Fruit fly (Drosophila melanogaster): ENCODE measurements around the gene CG13698.

Gene CG13698

dm6 chr3L:18139184-18139629 is 33.3 kb upstream of the CG13698 start, which contains the start of gene geko (continued):
- TF ChIP-seq trem (tag; optimal IDR thresholded peaks at IDR 0.05) (no peak), fd3F (GFP tag; optimal IDR thresholded peaks at IDR 0.05) (no peak), Drgx (GFP tag; IDR thresholded peaks at IDR 0.05) (peak; percentile 17; the same call in 1 of the 2 replicates), CG4424 (GFP tag; optimal IDR thresholded peaks at IDR 0.05) (no peak), CG9876 (GFP tag; optimal IDR thresholded peaks at IDR 0.05) (no peak), CG42726 (GFP tag; IDR thresholded peaks at IDR 0.05; ENCODE audit: partially characterized antibody) (peak; percentile 52; the same call in 1 of the 2 replicates), chinmo (GFP tag; IDR thresholded peaks at IDR 0.05; ENCODE audit: partially characterized antibody) (peak; percentile 78; the same call in 3 of the 4 replicates), D19A (tag; optimal IDR thresholded peaks at IDR 0.05) (no peak), CG5245 (GFP tag; optimal IDR thresholded peaks at IDR 0.05) (no peak), CG6683 (GFP tag; optimal IDR thresholded peaks at IDR 0.05) (no peak), gce (GFP tag; IDR thresholded peaks at IDR 0.05) (peak; percentile 20; the same call in 1 of the 3 replicates), CG34224 (GFP tag; IDR thresholded peaks at IDR 0.05; ENCODE audit: partially characterized antibody) (peak; percentile 53; the same call in 2 of the 3 replicates), hkb (optimal IDR thresholded peaks at IDR 0.05) (no peak), hkb (GFP tag; IDR thresholded peaks at IDR 0.05) (peak; percentile 39; the same call in 1 of the 2 replicates), Med (GFP tag) (peak; percentile 38), crp (GFP tag; optimal IDR thresholded peaks at IDR 0.05) (peak in 1 of 2 experiments; percentile 62), sisA (GFP tag; IDR thresholded peaks at IDR 0.05) (no peak), unc-4 (GFP tag; IDR thresholded peaks at IDR 0.05; ENCODE audit: partially characterized antibody) (no peak), CG6254 (GFP tag; optimal IDR thresholded peaks at IDR 0.05) (no peak), onecut (GFP tag; IDR thresholded peaks at IDR 0.05) (no peak), ab (GFP tag; optimal IDR thresholded peaks at IDR 0.05) (no peak), Mad (GFP tag; optimal IDR thresholded peaks at IDR 0.05) (no peak), Dll (GFP tag; IDR thresholded peaks at IDR 0.05; ENCODE audit: partially characterized antibody) (peak; percentile 55; the same call in 2 of the 4 replicates), CG13287 (GFP tag; IDR thresholded peaks at IDR 0.05; ENCODE audit: partially characterized antibody) (peak; percentile 61), NC2β (GFP tag; optimal IDR thresholded peaks at IDR 0.05) (no peak), Oli (tag; optimal IDR thresholded peaks at IDR 0.05) (no peak), pzg (GFP tag; optimal IDR thresholded peaks at IDR 0.05) (no peak), sug (tag; optimal IDR thresholded peaks at IDR 0.05) (no peak), pros (GFP tag; optimal IDR thresholded peaks at IDR 0.05) (peak; percentile 38), Xrp1 (GFP tag; IDR thresholded peaks at IDR 0.05) (0 out of 2 replicates have a peak, but pooled peaks have one; percentile 8), CG15011 (GFP tag; optimal IDR thresholded peaks at IDR 0.05) (no peak), bowl (GFP tag; IDR thresholded peaks at IDR 0.05) (no peak), seq (GFP tag; IDR thresholded peaks at IDR 0.05) (no peak), Blimp-1 (GFP tag; optimal IDR thresholded peaks at IDR 0.05) (peak; percentile 94), CG2129 (GFP tag; IDR thresholded peaks at IDR 0.05; ENCODE audit: partially characterized antibody) (peak; percentile 15; the same call in 1 of the 2 replicates), Ptx1 (GFP tag; IDR thresholded peaks at IDR 0.05) (no peak), CG6689 (GFP tag; IDR thresholded peaks at IDR 0.05) (no peak), otp (GFP tag; IDR thresholded peaks at IDR 0.05) (0 out of 3 replicates have a peak, but pooled peaks have one; percentile 47), CG8388 (GFP tag; optimal IDR thresholded peaks at IDR 0.05) (peak; percentile 79), oc (tag; optimal IDR thresholded peaks at IDR 0.05) (peak; percentile 36), eve (GFP tag; optimal IDR thresholded peaks at IDR 0.05) (peak in 1 of 2 experiments; percentile 39), CG3407 (GFP tag; optimal IDR thresholded peaks at IDR 0.05) (no peak)
